Worm (Caenorhabditis elegans) whole organism, mixed stage, embryonic: ENCODE results near the gene K07F5.15.

Experiments
- drap-1 ChIP-seq: fragments of 200-800 bp; sonication (Bioruptor generic); optimal IDR thresholded peaks from 3 replicates; lab custom pipeline; 2018; ENCODE audit warnings: mild to moderate bottlenecking, missing genetic modification characterization, missing compliant biosample characterization
- nhr-12 ChIP-seq: fragments of 150-350 bp; optimal IDR thresholded peaks from 2 replicates; lab custom pipeline; 2014; ENCODE audit warnings: missing biosample characterization, missing genetic modification characterization
- pha-4 ChIP-seq: fragments of 150-350 bp; optimal IDR thresholded peaks from 2 replicates; lab custom pipeline; 2018; ENCODE audit warnings: missing biosample characterization, missing genetic modification reagents, missing genetic modification characterization
- snpc-4 ChIP-seq: fragments of 150-350 bp; optimal IDR thresholded peaks from 2 replicates; lab custom pipeline; 2014; ENCODE audit warnings: missing biosample characterization, missing genetic modification characterization
- unc-62 ChIP-seq: fragments of 150-350 bp; optimal IDR thresholded peaks from 2 replicates; lab custom pipeline; 2014; ENCODE audit warnings: missing biosample characterization, missing genetic modification reagents, missing genetic modification characterization

ce11 chrIV:9895088-9895487 lies 30.2 kb downstream of the K07F5.15 start, which contains the start of gene ssp-32:
- TF ChIP-seq nhr-12 (tag; lab: Kevin White, UChicago) = no peak
- TF ChIP-seq snpc-4 (tag; lab: Kevin White, UChicago) = no peak
- TF ChIP-seq pha-4 (tag; lab: Kevin White, UChicago) = no peak
- no peak for TF ChIP-seq drap-1 (GFP tag; lab: Kevin White, UChicago)
- TF ChIP-seq unc-62 (GFP tag; lab: Kevin White, UChicago) = no peak
